Worm (Caenorhabditis elegans): ENCODE results near the gene K06B4.15.

ce11 chrV:15621518-15621917 lies 48.7 kb upstream of the K06B4.15 start, which contains the start of gene C55A1.1:
- no peak for TF ChIP-seq him-1 (tag; optimal IDR thresholded peaks at IDR 0.05)
- TF ChIP-seq W03F9.2 (tag; optimal IDR thresholded peaks at IDR 0.05), result no peak

All from whole organism, L4/young adult.